Worm (Caenorhabditis elegans) whole organism, L1 larva: ENCODE results near the gene W02B12.13.

ENCODE experiments used
- nhr-76 ChIP-seq: sonication (generic microtip); optimal IDR thresholded peaks from 2 replicates; lab custom pipeline; 2017; ENCODE audit warnings: missing biosample characterization, missing genetic modification characterization
- nhr-77 ChIP-seq: fragments of 150-350 bp; optimal IDR thresholded peaks from 2 replicates; lab custom pipeline; 2014; ENCODE audit warnings: missing biosample characterization, missing genetic modification characterization
- ztf-11 ChIP-seq, 2 experiments: sonication (generic microtip); optimal IDR thresholded peaks; 2 replicates each; lab custom pipeline; 2016 to 2017; ENCODE audit warnings: missing genetic modification characterization in 2 of 2, missing biosample characterization in 1 of 2, missing compliant biosample characterization in 1 of 2

DNA sequence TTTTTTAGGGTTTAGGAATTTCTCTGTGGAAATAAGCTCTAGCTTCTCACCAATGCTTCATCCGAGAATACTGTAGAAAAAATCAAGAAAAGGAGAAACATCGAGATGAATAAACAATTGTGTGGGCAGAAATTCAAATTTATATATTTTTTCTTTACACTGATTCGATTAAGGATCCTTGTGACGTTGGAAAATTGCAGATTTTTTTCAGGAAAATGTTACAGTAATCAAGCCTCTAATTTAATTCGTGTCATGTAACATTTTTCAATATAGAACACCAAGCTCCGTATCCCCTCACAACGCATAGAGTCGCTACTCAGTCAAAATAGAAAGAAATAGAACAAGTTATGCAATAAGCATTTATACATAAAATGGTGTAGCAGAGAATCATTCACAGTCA is 31.3 kb downstream of the W02B12.13 start, which contains the start of gene W02B12.16:
- TF ChIP-seq ztf-11 (tag; optimal IDR thresholded peaks at IDR 0.05; lab: Kevin White, UChicago) (no peak), nhr-76 (tag; lab: Kevin White, UChicago) (no peak), nhr-77 (tag; lab: Kevin White, UChicago) (no peak)
